Worm (Caenorhabditis elegans) whole organism, L4/young adult: ENCODE measurements around the gene C46E10.3.

ENCODE experiments used
- W03F9.2 ChIP-seq: fragments of 150-350 bp; optimal IDR thresholded peaks from 2 replicates; lab custom pipeline; 2014; ENCODE audit warnings: missing biosample characterization, missing genetic modification characterization
- dao-5 ChIP-seq: sonication (generic microtip); optimal IDR thresholded peaks from 2 replicates; lab custom pipeline; 2016; ENCODE audit warnings: missing genotype, missing genetic modification characterization, moderate library complexity, missing compliant biosample characterization

- TF ChIP-seq W03F9.2 (tag; lab: Kevin White, UChicago) (no peak), dao-5 (tag; lab: Kevin White, UChicago) (no peak)
Measured at ce11 chrII:3690646-3691045, 30.5 kb upstream of the C46E10.3 start, which contains the start of gene srx-101.
